Worm (Caenorhabditis elegans): Measurements from ENCODE around the gene fbxb-78.

The fbxb-78 gene

DNA sequence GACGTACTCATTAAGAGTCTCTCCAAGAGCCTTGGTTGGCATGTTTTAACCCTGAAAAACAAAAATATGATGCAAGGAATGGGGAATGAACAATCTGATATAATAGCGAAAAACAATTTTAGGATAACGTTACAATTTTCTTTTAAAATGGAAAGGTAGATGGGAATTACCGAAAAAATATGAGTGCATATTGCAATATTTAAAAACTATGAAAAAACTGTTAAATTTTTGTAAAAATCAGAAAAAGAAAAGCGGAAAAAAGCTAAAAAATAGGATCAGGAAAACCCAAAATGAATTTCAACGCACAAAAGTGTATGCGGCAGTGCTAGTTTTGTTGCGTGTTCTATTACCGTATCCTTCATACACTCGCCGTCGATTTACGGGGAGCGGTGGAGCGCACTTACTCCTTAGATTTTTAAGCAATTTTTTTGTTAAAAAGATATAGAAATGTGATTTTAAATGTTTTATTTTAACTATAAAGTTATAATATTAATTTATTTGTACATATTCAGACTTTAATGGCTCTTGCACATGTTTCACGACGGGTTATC lies 12.4 kb downstream of the fbxb-78 start, which contains the start of the genes rpl-20 and Y17G9B.5:
Gene rpl-20 (minus strand): TSS at position 51 of the 551 bp plus-strand sequence.
Gene Y17G9B.5 (plus strand): TSS at position 513 of the 551 bp plus-strand sequence.
- peak; percentile 61 for TF ChIP-seq unc-62 (GFP tag; optimal IDR thresholded peaks at IDR 0.05)

DNA sequence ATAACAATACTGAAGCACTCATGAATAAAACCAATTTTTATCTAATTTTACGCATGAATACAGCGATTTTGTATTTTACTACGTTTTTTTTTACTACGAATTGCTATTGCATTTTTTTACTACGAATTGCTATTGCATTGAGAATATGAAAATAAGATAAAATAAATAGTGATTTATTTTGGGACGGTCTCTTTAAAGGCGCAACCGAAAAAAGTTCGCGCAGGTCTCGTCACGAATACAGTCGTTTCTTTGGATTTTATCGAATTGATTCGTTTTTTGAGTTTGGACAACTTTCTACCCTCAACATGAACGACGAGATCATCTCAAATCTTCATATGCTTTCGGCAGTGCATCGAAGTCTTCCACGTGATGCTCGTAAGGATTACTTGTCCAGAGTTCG lies 14.5 kb downstream of the fbxb-78 start, which contains the start of gene Y17G9B.4:
Gene Y17G9B.4 (plus strand): TSS at position 306 of the 400 bp plus-strand sequence.
- no peak for TF ChIP-seq unc-62 (GFP tag; optimal IDR thresholded peaks at IDR 0.05)

DNA sequence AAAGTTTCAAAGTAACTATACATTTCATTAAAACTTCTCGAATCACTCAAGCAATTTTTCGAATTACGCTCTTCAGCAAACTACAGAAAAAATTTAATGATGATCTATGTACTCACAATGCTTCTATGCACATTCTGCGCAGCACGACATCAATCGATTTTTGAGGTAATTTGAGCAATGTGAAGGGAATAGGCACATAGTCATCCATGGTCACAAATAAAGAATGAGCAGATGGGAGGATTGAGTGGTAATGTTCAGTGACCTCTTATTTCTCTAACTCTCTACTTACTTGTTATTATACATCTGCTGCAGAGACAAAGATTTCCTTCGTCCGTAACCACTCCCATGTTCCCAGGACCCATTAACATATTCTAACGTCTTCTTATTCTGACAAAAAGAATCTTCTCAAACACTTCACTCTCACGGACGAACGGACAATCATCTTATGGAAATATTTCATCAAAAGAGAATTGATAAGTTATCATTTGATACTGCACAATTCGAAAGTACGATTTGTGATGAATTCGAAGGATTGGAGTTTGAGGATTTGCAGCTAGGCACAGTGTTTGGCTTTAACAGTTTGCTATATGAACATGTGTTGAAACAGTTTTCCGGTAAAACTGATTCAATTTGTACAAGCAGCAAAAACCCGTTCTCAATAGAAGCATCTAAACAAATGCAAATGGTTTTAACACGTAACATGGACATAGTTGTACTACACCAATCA lies 18.7 kb downstream of the fbxb-78 start, which contains the start of the genes fbxb-77 and Y17G9B.11:
Gene fbxb-77 (minus strand): TSS at position 229 of the 727 bp plus-strand sequence.
Gene Y17G9B.11 (plus strand): TSS at position 677 of the 727 bp plus-strand sequence.
- no peak for TF ChIP-seq unc-62 (GFP tag; optimal IDR thresholded peaks at IDR 0.05)

DNA sequence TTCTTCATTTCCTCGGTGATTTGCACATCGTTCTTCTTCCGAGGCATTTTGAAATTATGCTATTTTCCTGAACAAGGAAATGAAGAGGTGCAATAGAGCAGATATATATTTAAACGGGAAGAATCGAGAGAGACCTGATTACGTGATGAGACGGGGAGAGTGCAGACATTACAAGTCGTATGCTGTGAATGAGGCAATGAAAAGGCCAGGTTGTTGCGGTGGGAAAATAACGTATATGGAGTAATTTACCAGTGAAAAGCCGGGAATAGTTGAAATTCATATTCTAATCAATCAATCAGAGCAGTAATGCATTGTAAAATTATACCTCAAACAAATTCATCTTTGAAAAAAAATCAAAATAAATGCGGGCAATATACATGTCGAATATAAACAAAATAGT lies 21.3 kb downstream of the fbxb-78 start, which contains the start of gene Y17G9B.8:
Gene Y17G9B.8 (minus strand): TSS at position 182 of the 400 bp plus-strand sequence.
- no peak for TF ChIP-seq unc-62 (GFP tag; optimal IDR thresholded peaks at IDR 0.05)

DNA sequence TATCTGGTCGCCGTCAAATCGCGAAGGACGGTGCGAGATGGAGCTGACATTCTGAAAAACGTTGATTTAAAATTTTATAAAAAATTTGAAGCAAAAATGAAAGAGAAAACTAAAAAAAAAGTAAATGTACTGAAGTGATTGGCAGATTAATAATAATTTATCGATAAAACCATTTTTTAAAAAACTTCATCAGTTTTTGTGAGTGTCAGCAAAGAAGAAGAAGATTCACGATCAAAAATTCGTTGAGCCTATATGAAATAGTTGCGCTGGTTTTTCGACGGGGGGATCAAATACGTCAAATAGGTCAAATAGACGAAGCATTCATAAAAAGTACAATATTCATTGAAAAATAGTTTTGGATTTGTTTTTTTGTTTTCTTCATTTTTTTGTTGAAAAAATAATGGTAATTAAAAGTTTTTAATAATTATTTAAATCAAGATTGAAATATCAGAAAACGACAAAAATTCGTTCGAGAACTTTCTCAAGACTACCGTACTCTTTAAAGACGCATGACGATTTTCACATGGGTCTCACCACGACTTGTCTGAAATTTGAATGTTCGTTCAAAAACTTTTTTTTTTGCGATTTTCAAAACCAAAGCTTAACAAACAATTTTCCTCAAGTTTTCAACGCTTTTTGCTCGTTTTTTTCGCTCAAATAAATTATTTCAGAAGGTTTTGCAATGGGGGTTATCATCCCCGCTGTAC lies 23.2 kb downstream of the fbxb-78 start, which contains the start of the genes memi-1 and cyp-31A3:
Gene memi-1 (minus strand): TSS at position 51 of the 707 bp plus-strand sequence.
Gene cyp-31A3 (plus strand): TSS at position 672 of the 707 bp plus-strand sequence.
- no peak for TF ChIP-seq unc-62 (GFP tag; optimal IDR thresholded peaks at IDR 0.05)

DNA sequence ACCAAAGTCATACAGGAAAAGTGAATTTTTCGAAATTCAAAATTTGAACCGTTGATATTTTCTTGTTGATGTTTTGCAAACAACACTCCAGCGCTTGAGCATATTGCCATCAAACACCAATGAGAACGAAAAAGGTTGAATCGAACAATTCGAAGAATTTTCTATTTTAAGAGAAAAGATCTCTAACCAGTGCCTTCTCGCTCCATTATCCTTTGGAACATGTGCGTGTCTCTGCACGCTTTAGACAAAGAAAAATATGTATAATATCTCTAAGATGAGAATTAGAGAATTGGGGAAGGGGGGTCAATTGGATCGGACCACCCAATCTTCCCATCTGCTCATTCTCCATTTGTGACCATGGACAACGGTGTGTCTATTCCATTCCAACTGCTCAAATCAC lies 26.5 kb downstream of the fbxb-78 start, which contains the start of gene Y17G9B.2:
Gene Y17G9B.2 (plus strand): TSS at position 301 of the 400 bp plus-strand sequence.
- no peak for TF ChIP-seq unc-62 (GFP tag; optimal IDR thresholded peaks at IDR 0.05)

DNA sequence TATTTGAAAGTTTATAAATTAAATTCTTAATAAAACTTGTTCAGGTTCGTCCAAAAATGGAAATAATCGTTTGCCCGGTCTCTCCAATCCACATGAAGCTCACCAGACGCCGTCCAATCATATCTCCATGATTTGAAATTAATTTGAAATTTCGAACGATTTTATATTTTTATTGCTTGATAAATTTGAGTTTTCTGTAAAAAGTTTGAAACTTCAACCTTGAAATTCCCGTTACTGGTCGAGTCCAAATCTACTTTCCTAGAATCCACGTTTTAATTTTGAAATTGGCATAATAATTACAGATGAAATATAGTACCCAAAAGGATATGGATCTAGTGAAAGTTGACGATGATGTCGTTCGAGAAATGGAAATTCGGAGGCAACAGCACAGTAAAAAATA lies 27.1 kb downstream of the fbxb-78 start, which contains the start of gene npp-26:
Gene npp-26 (plus strand): TSS at position 301 of the 400 bp plus-strand sequence.
- no peak for TF ChIP-seq unc-62 (GFP tag; optimal IDR thresholded peaks at IDR 0.05)

DNA sequence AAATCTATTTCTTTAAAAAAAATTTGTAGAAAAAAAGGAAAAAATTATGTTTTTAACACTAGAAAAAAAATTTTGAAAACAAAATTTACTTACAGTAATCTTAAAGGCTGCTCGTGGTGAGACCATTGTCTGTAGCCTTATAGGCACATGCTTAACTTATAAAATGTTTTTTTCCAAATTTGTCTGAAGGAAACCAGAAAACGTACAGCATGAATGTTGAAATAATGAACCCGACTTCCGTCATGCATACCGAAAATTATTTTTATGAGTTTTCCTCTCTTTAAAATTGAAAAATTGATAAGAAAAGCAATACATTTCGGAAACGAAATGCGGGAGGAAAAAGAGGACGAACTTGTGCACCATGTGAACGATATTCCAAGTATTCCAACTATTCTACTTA lies 34.4 kb downstream of the fbxb-78 start, which contains the start of gene R11E3.2:
Gene R11E3.2 (plus strand): TSS at position 301 of the 400 bp plus-strand sequence.
- TF ChIP-seq unc-62 (GFP tag; optimal IDR thresholded peaks at IDR 0.05): no peak

DNA sequence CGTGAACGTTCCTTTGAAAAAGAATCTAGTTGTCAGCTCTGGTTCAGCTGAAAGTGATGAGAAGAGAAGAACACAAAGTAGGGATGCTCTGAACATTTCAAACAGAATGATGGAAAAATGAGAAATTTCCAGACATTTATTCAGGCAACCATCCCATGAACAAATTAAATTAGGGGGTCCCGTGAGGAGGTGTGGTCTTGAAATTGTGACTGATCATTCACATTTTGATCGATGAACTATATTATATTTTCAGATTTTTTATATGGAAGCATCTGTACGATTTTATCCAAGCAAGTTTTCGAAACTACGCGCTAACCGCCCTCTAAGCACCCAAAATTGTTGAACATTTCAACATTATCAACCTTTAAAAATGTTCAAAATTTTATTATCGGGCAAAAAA lies 38.6 kb downstream of the fbxb-78 start, which contains the start of gene R11E3.19:
Gene R11E3.19 (minus strand): TSS at position 101 of the 400 bp plus-strand sequence.
- TF ChIP-seq unc-62 (GFP tag; optimal IDR thresholded peaks at IDR 0.05): no peak

DNA sequence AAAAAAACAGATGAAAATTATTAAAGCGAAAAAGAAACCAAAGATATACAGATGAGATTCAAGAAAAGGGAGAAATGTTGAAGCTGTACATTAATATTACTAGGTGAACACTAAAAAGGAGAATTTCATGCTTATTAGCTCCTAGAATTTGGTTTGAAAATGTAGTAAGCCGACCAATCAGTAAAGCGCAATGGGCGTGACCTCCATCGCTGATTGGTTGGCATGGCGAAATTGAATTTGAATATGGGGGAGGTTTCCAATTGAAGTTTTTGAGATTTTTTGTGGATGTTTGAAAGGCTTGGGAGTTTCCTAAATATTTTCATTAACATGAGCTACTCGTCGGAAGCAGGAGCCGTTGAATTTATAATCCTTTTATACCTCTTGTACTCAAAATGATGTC lies 39.1 kb downstream of the fbxb-78 start:
- no peak for TF ChIP-seq unc-62 (GFP tag; optimal IDR thresholded peaks at IDR 0.05)

DNA sequence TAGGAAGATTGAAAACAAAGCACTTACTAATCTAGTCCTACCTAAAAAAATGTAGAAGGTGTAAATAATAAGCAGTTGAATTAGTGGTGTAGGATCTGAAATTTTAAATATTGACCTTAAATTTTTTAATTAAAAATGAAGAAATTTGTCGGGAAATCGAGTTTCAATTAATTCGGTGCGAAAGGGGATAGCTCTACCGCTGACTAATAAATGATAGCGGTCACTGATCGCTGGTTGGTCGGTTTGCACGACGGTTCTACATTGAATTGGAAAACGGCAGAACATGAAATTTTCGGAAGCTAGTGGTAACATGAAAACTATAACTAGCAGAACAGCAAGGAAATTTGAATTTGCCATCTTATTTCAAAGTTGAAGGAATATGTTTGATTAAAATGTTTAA lies 42.8 kb downstream of the fbxb-78 start, which contains the start of gene set-15:
Gene set-15 (minus strand): TSS at position 101 of the 400 bp plus-strand sequence.
- no peak for TF ChIP-seq unc-62 (GFP tag; optimal IDR thresholded peaks at IDR 0.05)

DNA sequence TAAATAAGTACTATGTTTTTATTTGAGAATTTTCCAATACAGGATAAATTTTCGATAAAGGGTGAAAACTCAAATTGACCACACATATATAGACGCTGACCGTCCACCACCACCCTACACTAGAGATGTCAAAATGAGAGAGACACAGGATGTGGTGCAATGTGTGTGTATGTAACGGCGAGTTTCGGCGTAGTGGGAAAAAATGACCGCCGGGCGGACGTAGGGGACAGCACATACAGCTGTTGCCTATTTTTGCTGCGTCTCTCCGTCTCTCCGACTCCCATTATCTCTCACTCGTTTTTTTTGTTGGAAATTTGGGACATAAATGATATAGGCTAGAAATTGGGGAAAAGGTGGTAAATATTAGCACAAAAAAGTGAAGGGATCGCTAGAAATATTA lies 43.8 kb downstream of the fbxb-78 start:
- TF ChIP-seq unc-62 (GFP tag; optimal IDR thresholded peaks at IDR 0.05): no peak

DNA sequence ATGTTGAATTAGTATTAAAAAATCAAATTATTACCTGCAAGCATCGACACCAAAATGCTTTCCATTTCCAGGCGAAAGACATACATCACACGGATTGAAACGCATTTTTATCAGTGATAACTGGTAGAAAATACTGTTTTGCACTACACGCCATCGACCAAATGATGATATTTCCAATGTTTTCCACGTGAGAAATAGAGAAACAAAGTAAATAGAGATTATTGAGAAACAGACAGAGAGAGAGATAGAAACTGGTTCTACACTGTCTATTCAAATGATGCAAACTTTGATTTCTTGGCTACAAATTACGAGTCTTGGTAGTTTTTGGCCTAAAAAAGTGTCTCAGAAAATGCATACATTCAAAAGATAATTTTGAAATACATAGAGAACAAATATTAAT lies 51.0 kb downstream of the fbxb-78 start, which contains the start of gene nhr-104:
Gene nhr-104 (minus strand): TSS at position 361 of the 400 bp plus-strand sequence.
- no peak for TF ChIP-seq unc-62 (GFP tag; optimal IDR thresholded peaks at IDR 0.05)

Measured in whole organism, dauer.